Worm (Caenorhabditis elegans): ENCODE data around the gene ZK285.2.

ce11 chrV:16053373-16053772 is 6.7 kb downstream of the ZK285.2 start, which contains the start of gene F14H3.3:
- TF ChIP-seq T22C8.4 (GFP tag; IDR thresholded peaks at IDR 0.05): no peak
- no peak for TF ChIP-seq cog-1 (tag; optimal IDR thresholded peaks at IDR 0.05)
- TF ChIP-seq flt-1 (GFP tag; IDR thresholded peaks at IDR 0.05): no peak

All from whole organism, midembryonic.